Worm (Caenorhabditis elegans): ENCODE data around the gene C29A12.22.
A peak's percentile ranks its signal among the peaks of the same experiment; 100 is the strongest.

Gene C29A12.22

DNA sequence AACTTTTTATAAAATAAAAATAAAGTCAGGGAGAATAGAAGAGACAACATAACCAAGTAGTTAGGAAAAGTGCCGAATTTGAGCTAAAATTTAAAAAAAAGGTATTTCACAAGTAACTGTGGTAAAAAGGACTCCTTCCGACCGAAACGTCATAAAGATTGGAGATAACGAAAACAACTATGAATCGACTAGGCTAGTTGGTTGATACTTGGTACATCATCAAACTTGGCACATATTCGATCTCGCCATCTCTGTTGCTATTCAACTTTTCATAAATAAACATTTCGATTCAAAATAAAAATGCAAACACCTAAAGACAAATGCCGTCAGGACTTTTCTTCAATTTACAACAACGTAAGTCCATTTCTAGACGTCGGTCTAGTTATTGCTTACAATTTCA, at the start of gene C29A12.22:
C29A12.22 (plus strand) TSS at position 301 of the 400 bp plus-strand sequence.
- TF ChIP-seq ceh-18 (tag; optimal IDR thresholded peaks at IDR 0.05): no peak
- no peak for TF ChIP-seq pros-1 (tag; optimal IDR thresholded peaks at IDR 0.05)
- TF ChIP-seq fkh-6 (tag; optimal IDR thresholded peaks at IDR 0.05): no peak
- no peak for TF ChIP-seq ztf-16 (tag; optimal IDR thresholded peaks at IDR 0.05)
- TF ChIP-seq elt-4 (tag; optimal IDR thresholded peaks at IDR 0.05): no peak
- TF ChIP-seq ceh-22 (tag; optimal IDR thresholded peaks at IDR 0.05): no peak
- no peak for TF ChIP-seq elt-2 (tag; optimal IDR thresholded peaks at IDR 0.05)
- TF ChIP-seq ets-4 (tag; optimal IDR thresholded peaks at IDR 0.05): no peak
- TF ChIP-seq ceh-24 (tag; optimal IDR thresholded peaks at IDR 0.05): no peak
- no peak for TF ChIP-seq dve-1 (tag; optimal IDR thresholded peaks at IDR 0.05)
- no peak for TF ChIP-seq ceh-9 (tag; optimal IDR thresholded peaks at IDR 0.05)
- no peak for TF ChIP-seq nfya-1 (tag; optimal IDR thresholded peaks at IDR 0.05)

DNA sequence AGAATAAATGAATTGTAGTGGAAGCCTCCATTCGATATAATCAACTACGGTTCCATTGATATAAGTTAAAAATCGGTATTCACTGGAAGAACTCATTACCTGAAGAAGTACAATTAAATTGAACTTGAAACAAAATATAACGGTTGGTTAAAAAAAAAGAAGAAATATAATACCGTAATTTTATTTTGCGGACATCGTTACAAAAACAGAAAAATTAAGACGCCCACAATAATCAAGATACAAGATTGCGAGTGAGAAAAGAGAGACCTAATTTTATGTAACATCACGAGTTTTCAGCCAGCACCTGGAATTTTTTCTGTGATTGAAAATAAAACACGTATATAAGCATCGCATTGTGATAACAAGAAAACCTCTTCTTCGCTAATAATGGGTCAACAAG, 49.2 kb upstream of the C29A12.22 start, which contains the start of gene sre-6:
sre-6 (minus strand) TSS at position 101 of the 400 bp plus-strand sequence.
- TF ChIP-seq unc-42 (tag; optimal IDR thresholded peaks at IDR 0.05) (no peak), ceh-18 (tag; optimal IDR thresholded peaks at IDR 0.05) (no peak), pha-2 (tag; optimal IDR thresholded peaks at IDR 0.05) (no peak), fkh-6 (tag; optimal IDR thresholded peaks at IDR 0.05) (no peak), ceh-2 (tag; optimal IDR thresholded peaks at IDR 0.05) (no peak), ceh-48 (tag; optimal IDR thresholded peaks at IDR 0.05) (no peak)

DNA sequence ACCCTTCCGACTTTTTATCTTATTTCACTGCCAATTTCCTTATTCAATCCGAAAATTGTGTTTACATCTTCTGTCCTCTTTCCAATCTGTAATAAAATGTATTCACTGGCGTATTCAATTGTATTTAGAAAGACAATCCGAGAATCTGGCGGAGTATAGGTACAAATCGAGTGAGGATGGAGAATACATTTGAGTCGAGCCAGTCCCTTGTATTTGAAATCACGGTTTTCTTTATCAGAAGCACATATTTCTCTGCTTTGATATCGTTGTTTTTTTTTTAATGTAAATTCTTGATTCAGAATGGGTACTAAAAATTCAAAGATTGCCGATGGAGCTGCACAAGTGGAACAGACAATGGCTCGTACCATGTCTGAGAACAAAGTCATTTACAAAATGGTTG, 47.8 kb upstream of the C29A12.22 start, which contains the start of gene ocr-1:
ocr-1 (plus strand) TSS at position 301 of the 400 bp plus-strand sequence.
- TF ChIP-seq tbx-7 (tag; optimal IDR thresholded peaks at IDR 0.05) (no peak), F13H6.1 (tag; optimal IDR thresholded peaks at IDR 0.05) (no peak), ceh-18 (tag; optimal IDR thresholded peaks at IDR 0.05) (no peak), sdc-2 (tag; optimal IDR thresholded peaks at IDR 0.05) (no peak), unc-42 (tag; optimal IDR thresholded peaks at IDR 0.05) (no peak), sox-2 (GFP tag; IDR thresholded peaks at IDR 0.05) (no peak), hlh-8 (tag; optimal IDR thresholded peaks at IDR 0.05) (no peak), hlh-6 (tag; optimal IDR thresholded peaks at IDR 0.05) (no peak), ztf-16 (tag; optimal IDR thresholded peaks at IDR 0.05) (no peak), unc-86 (tag; optimal IDR thresholded peaks at IDR 0.05) (no peak), ceh-24 (tag; optimal IDR thresholded peaks at IDR 0.05) (no peak), C38D4.7 (GFP tag; optimal IDR thresholded peaks at IDR 0.05) (no peak), pag-3 (tag; optimal IDR thresholded peaks at IDR 0.05; ENCODE audit: borderline replicate concordance) (no peak), che-1 (tag; optimal IDR thresholded peaks at IDR 0.05) (no peak), ceh-19 (GFP tag; optimal IDR thresholded peaks at IDR 0.05) (no peak), ceh-2 (tag; optimal IDR thresholded peaks at IDR 0.05) (no peak)

DNA sequence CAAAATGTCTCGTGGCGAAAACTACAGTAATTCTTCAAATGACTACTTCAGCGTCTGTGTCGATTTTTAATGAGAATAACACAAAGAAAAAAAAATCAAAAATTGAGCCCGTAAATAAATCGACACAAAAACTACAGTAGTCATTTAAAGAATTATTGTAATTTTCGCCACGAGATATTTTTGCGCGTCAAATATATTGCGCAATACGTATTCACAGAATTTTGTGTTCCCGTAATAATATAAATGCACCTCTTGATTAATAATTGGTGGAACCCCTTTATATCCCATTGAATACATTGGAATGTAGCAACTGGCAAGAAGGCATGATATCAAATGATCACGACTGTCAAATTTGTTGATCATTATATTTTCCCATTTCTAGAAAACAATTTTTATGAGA, 43.0 kb upstream of the C29A12.22 start:
- no peak for TF ChIP-seq fkh-6 (tag; optimal IDR thresholded peaks at IDR 0.05)
- no peak for TF ChIP-seq lim-6 (tag; optimal IDR thresholded peaks at IDR 0.05)

DNA sequence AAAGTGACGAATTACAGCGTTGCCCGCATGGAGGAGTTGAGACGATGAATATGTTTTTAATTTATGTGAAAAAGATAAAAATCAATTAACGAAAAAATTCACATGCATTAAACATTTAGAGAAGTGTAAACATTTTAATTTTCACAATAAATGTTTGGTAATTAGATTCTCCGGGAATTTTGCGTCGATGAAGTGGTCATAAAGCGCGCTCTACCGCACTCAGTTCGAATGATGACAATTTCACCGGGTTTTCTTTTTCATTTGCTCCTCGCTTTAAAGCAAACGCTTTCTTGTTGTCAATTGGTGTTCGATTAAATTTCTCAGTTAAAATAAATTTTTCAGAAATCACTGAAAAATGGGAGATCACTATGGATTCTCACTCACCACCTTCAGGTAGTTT, 41.8 kb upstream of the C29A12.22 start, which contains the start of the genes D1054.1 and pas-2:
D1054.1 (minus strand) TSS at position 192 of the 400 bp plus-strand sequence.
pas-2 (plus strand) TSS at position 343 of the 400 bp plus-strand sequence.
- TF ChIP-seq hlh-8 (tag; optimal IDR thresholded peaks at IDR 0.05): no peak
- no peak for TF ChIP-seq pha-4 (tag; optimal IDR thresholded peaks at IDR 0.05)
- TF ChIP-seq unc-42 (tag; optimal IDR thresholded peaks at IDR 0.05): peak; percentile 90

DNA sequence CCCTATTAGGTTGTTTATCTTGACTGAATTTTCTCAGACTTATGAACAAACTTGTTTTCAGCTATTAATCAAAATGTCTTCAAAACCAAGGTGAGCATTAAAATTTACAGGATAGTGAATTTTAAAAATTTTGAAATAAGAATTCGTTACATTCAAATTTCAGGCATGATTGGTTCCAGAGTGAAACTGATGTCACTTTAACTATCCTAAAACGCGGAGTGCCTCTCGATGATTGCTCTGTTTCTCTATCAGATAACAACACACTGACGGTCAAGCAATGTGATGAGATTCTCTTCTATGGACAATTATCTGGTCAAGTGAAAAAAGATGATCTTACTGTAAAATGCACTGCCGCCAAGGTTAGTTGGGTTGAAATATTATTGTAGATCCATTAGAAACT, 40.5 kb upstream of the C29A12.22 start, which contains the start of gene D1054.3:
D1054.3 (plus strand) TSS at position 62 of the 400 bp plus-strand sequence.
- TF ChIP-seq ceh-22 (tag; optimal IDR thresholded peaks at IDR 0.05): no peak
- TF ChIP-seq ceh-9 (tag; optimal IDR thresholded peaks at IDR 0.05): no peak
- no peak for TF ChIP-seq ceh-14 (tag; optimal IDR thresholded peaks at IDR 0.05)
- TF ChIP-seq Y22D7AL.16 (tag; optimal IDR thresholded peaks at IDR 0.05): no peak
- no peak for TF ChIP-seq fax-1 (tag; optimal IDR thresholded peaks at IDR 0.05)
- TF ChIP-seq ceh-24 (tag; optimal IDR thresholded peaks at IDR 0.05): no peak
- no peak for TF ChIP-seq tbx-7 (tag; optimal IDR thresholded peaks at IDR 0.05)
- no peak for TF ChIP-seq pag-3 (tag; optimal IDR thresholded peaks at IDR 0.05; ENCODE audit: borderline replicate concordance)
- TF ChIP-seq F13H6.1 (tag; optimal IDR thresholded peaks at IDR 0.05): no peak
- TF ChIP-seq hlh-15 (tag; optimal IDR thresholded peaks at IDR 0.05): no peak
- no peak for TF ChIP-seq ceh-2 (tag; optimal IDR thresholded peaks at IDR 0.05)
- TF ChIP-seq hlh-30 (tag; optimal IDR thresholded peaks at IDR 0.05; ENCODE audit: insufficient read depth): no peak
- no peak for TF ChIP-seq K09A11.1 (tag; optimal IDR thresholded peaks at IDR 0.05; ENCODE audit: insufficient read depth)
- no peak for TF ChIP-seq nfya-1 (tag; optimal IDR thresholded peaks at IDR 0.05)
- no peak for TF ChIP-seq pha-2 (tag; optimal IDR thresholded peaks at IDR 0.05)
- no peak for TF ChIP-seq ceh-19 (GFP tag; optimal IDR thresholded peaks at IDR 0.05)

All from whole organism, late embryonic.